Fruit fly (Drosophila melanogaster) S2 (cell line): ENCODE results near the gene CG15528.

Source experiments
- CG8478 ChIP-seq: fragments of >200 bp; optimal IDR thresholded peaks from 2 replicates; lab custom pipeline; 2018
- CTCF ChIP-seq, 2 experiments: fragments of >200 bp; optimal IDR thresholded peaks; 2 replicates each; lab custom pipeline; 2018

The CG15528 gene

DNA sequence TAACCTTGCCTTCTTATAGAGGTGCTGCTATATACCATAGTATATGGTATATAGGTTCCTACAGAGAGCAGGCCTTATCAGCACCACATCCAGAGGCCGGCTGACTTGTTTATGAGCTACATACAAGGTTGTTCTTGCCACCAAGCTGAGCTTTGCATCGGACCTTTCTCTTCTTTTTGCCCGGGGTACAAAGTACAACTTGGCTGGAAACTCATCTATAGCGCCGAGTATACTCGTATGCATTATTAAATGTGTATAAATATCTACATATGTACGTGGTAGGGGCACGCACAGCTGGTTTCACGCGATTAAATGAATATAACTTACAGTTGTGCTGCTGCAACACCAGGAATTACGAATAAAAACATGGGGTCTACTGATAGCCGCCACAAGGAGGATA lies 38.0 kb downstream of the CG15528 start:
- TF ChIP-seq CTCF (optimal IDR thresholded peaks at IDR 0.05; lab: Kevin White, UChicago) (no peak), CG8478 (no peak)

DNA sequence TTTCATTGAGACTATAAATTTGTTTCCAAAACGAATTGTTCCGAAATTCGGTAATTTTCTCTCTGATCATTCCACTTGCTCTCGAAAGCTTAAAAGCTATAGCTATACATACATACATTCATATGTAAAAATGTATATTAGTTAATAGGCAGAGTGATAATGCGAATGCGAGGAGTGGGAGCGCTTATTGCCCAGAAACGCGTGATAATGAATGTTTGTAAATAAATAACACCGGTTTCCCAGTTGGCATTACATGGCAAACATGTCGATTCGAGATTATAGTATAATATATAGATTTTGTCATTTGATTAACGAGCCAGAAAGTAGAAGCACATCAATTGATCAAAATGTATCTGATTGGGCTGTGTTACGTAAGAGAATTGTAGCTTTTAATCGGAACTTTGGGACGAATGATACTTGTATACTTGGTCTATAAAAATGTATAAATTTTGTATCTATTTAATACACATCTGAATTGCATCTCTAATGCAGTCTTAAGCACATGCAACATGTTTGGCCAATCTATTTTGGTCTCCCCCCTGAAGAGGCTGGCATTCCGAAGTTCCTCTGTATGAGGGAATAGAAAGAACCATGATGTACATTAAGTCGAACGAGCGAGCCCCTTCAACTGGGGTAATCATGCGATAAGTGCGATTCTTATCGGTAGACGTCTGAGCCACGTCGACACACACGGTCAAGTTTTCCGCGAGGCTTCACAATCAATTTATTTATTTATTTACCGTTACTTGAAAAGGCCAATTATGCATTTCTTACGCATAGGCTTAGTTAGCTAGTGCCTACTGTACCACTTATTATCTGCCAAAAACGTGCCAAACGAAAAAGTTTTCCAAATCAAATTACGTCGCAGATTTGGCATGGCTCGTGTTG lies 39.1 kb downstream of the CG15528 start:
- TF ChIP-seq CTCF (optimal IDR thresholded peaks at IDR 0.05; lab: Kevin White, UChicago) (no peak), CG8478 (no peak)

DNA sequence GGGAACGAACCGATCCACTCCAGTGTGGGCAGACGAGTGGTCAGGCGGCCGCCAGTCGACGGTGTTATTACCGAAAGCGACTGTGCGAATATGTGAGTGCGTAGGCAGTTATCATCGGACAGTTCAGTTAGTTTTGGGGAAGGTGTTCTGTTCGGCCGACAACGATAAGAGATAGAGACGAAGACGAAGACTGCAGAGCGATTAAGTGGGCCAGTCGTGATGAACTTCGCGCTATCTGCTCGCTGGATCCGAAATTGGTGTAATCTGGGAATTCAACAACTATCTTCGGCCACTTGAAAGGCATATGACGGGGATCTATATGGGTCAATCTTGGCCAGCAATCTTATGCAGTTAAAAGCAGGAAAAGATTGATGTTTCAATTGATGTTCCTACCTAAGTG lies 42.7 kb downstream of the CG15528 start, which contains the start of gene CG7912:
CG7912 (minus strand) TSS at position 17 of the 400 bp plus-strand sequence.
- no peak for TF ChIP-seq CTCF (optimal IDR thresholded peaks at IDR 0.05; lab: Kevin White, UChicago)

DNA sequence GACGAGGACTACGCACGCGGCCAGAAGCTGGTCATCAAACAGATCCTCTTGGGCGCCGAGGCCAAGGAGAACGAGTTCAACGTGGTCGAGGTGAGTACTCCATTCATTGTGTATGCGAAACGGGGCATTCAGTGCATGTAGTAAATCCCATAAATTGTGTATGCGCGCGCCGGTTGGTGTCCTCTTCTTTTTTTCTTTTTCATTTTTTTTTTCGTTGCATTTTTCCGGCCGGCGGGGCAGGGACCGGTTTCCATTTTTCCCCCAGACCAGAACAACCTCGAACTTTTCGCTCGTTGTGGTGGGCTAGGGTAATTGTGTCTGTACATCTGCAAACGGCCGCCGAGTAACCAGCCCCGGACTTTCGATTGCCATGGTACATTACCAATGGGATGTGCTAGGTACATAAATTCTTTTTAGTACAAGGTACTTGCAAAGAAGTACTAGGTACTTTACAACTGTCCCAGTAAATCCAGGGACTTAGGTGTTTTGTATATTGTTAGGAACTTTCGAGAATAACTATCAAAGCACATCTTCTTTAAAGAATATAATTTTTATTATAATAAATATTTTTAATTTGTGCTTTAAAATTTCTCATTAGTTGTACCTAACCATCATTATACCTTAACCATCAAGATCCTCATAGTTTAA lies 46.5 kb downstream of the CG15528 start:
- TF ChIP-seq CTCF (optimal IDR thresholded peaks at IDR 0.05; lab: Kevin White, UChicago) (no peak), CG8478 (no peak)

DNA sequence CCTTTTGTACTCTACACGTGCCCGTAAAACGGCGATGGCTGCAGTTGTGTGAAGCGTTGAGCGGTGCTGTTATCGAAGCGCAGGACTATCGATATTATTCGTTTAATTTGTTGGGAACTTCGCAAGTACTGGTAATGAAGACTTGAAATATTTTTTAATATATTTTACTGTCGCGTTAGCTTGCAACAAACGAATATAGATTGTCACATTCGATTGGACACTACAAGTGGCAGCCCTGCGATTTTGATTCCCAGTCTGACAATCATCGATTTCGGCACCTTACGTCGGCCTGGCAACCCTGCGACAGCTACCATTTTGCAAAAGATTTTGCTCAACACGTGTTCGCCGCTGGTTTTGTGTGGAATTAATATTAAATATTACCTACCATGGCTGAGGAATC lies 47.3 kb downstream of the CG15528 start, which contains the start of the genes Nlp and Nph:
Nlp (plus strand) TSS at position 138 of the 400 bp plus-strand sequence.
Nph (minus strand) TSS at position 214 of the 400 bp plus-strand sequence.
- TF ChIP-seq CG8478: no peak
- peak in 1 of 2 experiments; percentile 2 for TF ChIP-seq CTCF (optimal IDR thresholded peaks at IDR 0.05; lab: Kevin White, UChicago)

DNA sequence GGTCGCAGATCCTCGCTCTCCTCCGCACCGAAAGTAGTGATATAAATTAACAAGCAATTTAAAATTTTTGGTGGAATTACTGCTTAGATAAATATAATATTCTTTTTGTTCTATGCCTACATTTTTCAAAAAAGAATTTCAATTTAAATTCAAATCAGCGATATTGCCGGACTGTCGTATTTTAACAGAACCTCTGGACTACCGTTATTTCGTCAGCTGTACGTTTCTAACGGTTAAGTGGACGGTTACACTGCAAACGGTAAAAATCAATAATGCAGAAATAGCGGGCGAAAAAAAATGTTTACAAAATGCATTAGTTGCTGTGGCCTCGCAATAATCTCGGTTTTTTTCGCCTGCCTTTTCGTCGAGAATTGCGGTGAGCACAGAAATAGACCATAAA lies 51.6 kb downstream of the CG15528 start, which contains the start of gene Tace:
Tace (plus strand) TSS at position 245 of the 400 bp plus-strand sequence.
- peak in 1 of 2 experiments; percentile 21 for TF ChIP-seq CTCF (optimal IDR thresholded peaks at IDR 0.05; lab: Kevin White, UChicago)
- no peak for TF ChIP-seq CG8478

DNA sequence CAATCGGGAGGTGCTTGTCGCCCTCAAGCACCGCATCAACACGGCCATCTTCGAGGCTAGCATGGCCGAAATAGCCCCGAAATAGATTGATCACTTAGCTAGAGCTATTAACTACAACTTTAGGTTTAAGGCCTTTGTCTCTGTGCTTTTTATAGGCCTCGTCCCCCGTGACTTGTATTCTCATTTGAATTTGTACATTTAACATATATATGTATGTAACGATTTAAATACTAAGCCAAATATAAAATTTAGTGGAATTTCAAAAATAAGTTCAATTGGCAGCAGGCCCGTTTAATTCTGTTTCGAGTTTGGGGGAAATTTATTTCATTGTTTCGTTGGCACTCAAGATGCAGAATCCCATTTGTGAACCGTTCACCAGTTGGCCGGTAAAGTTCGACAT lies 52.4 kb downstream of the CG15528 start, which contains the start of gene CG34298:
CG34298 (plus strand) TSS at position 301 of the 400 bp plus-strand sequence.
- TF ChIP-seq CTCF (optimal IDR thresholded peaks at IDR 0.05; lab: Kevin White, UChicago) (no peak), CG8478 (no peak)
